Worm (Caenorhabditis elegans) whole organism, mixed stage, embryonic: Measurements from ENCODE around the gene B0252.5.

ENCODE experiments used
- nhr-237 ChIP-seq: fragments of 150-350 bp; optimal IDR thresholded peaks from 2 replicates; lab custom pipeline; 2014; ENCODE audit warnings: missing biosample characterization, missing genetic modification characterization
- pha-4 ChIP-seq: fragments of 150-350 bp; optimal IDR thresholded peaks from 2 replicates; lab custom pipeline; 2018; ENCODE audit warnings: missing biosample characterization, missing genetic modification reagents, missing genetic modification characterization

- TF ChIP-seq pha-4 (tag; lab: Kevin White, UChicago) (no peak), nhr-237 (no peak)
Observed at ce11 chrII:6932978-6933377, 14.3 kb upstream of the B0252.5 start.
